Fruit fly (Drosophila melanogaster): ENCODE results near the gene CG17625.

CG17625 gene

DNA sequence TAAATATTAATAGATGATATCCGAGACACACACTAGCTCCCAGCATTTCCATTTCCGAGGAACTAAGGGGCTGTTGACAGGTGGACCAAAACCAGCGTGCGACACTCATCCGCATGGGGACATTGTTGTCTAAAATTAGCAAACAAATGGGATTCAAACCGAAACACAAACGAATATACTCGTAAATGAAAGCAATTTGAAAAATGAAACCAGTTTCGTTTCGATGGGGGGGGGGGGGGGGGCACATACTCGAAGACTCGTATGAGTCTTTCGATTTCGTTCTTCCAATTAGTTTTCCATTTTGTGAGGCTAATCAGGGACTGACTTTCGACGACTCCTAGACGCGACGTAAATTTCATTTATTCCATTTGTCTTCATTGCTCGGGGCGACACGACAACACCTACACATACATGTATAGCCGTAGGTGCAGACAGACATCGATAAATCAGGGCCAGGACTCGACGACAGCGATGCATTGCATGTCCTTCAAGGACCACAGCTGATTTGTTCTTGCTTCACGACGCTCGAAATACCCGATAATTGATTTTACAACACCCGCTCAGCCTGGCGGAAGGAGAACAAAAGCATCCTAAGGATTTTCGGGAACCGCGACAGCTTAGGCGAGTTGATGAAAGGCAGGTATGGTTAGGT is 13.8 kb upstream of the CG17625 start:
- TF ChIP-seq CG11762 (GFP tag; optimal IDR thresholded peaks at IDR 0.05; ENCODE audit: insufficient read depth) (no peak), dsx (GFP tag; optimal IDR thresholded peaks at IDR 0.05; ENCODE audit: poor library complexity, severe bottlenecking) (no peak), Eip78C (GFP tag) (no peak), Smox (GFP tag; optimal IDR thresholded peaks at IDR 0.05) (no peak), CG8632 (GFP tag; optimal IDR thresholded peaks at IDR 0.05) (no peak), Hr38 (GFP tag; optimal IDR thresholded peaks at IDR 0.05) (no peak), salr (GFP tag; optimal IDR thresholded peaks at IDR 0.05) (no peak), Eip75B (GFP tag; optimal IDR thresholded peaks at IDR 0.05) (no peak), CG7368 (GFP tag; optimal IDR thresholded peaks at IDR 0.05) (no peak), Eip93F (GFP tag; optimal IDR thresholded peaks at IDR 0.05) (no peak), fkh (GFP tag; optimal IDR thresholded peaks at IDR 0.05) (no peak)

DNA sequence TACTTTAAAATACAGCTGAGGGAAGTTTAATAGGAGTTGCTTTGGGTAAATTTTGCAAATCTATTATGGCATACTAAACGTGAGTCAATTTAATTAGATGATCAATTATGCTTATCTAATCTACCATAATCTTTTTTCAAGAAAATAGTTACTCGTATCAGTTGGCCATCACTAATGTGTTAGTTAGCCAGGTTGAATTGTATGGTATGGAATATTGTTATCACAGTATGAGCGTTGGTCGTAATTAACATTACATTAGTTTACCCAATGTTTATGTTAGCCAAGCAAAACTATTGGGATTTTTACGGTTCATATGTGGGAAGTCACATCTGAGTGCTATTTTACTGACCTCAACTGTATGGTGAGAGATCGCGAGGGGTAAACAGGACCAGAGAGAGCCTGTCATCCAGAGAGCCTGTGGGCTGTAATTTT is 13.1 kb upstream of the CG17625 start:
- peak; percentile 58 for TF ChIP-seq dsx (GFP tag; optimal IDR thresholded peaks at IDR 0.05; ENCODE audit: poor library complexity, severe bottlenecking)
- TF ChIP-seq CG6163 (GFP tag; IDR thresholded peaks at IDR 0.05): peak; percentile 34; the same call in 1 of the 3 replicates
- peak; percentile 84 for TF ChIP-seq Sox102F (GFP tag; optimal IDR thresholded peaks at IDR 0.05)
- no peak for TF ChIP-seq Eip93F (GFP tag; optimal IDR thresholded peaks at IDR 0.05)
- peak; percentile 58 for TF ChIP-seq fd59A (GFP tag; optimal IDR thresholded peaks at IDR 0.05)
- peak; percentile 34 for TF ChIP-seq CG1621 (tag; optimal IDR thresholded peaks at IDR 0.05)
- peak; percentile 20 for TF ChIP-seq CG11762 (GFP tag; optimal IDR thresholded peaks at IDR 0.05; ENCODE audit: insufficient read depth)
- peak; percentile 67 for TF ChIP-seq CG3032 (tag; optimal IDR thresholded peaks at IDR 0.05)
- peak; percentile 37 for TF ChIP-seq CG7368 (GFP tag; optimal IDR thresholded peaks at IDR 0.05)
- TF ChIP-seq lz (GFP tag; optimal IDR thresholded peaks at IDR 0.05): peak; percentile 85
- peak; percentile 88 for TF ChIP-seq esn (GFP tag; optimal IDR thresholded peaks at IDR 0.05)
- peak; percentile 59 for TF ChIP-seq Blimp-1 (GFP tag; optimal IDR thresholded peaks at IDR 0.05)
- peak; percentile 75 for TF ChIP-seq Smox (GFP tag; optimal IDR thresholded peaks at IDR 0.05)
- TF ChIP-seq ss (GFP tag; optimal IDR thresholded peaks at IDR 0.05): peak; percentile 59 to 75
- TF ChIP-seq fkh (GFP tag; optimal IDR thresholded peaks at IDR 0.05): peak; percentile 35
- TF ChIP-seq achi (GFP tag; optimal IDR thresholded peaks at IDR 0.05): peak; percentile 65
- TF ChIP-seq CG9139 (GFP tag; optimal IDR thresholded peaks at IDR 0.05): peak; percentile 29
- no peak for TF ChIP-seq Lpt (GFP tag; optimal IDR thresholded peaks at IDR 0.05)
- peak; percentile 92 for TF ChIP-seq Eip78C (GFP tag)
- peak; percentile 62 for TF ChIP-seq CG8632 (GFP tag; optimal IDR thresholded peaks at IDR 0.05)
- TF ChIP-seq pdm3 (GFP tag; optimal IDR thresholded peaks at IDR 0.05): peak; percentile 52
- peak; percentile 68 for TF ChIP-seq CG6792 (GFP tag; optimal IDR thresholded peaks at IDR 0.05)
- peak; percentile 40 for TF ChIP-seq CG8319 (GFP tag; optimal IDR thresholded peaks at IDR 0.05)
- peak; percentile 83 for TF ChIP-seq Met (GFP tag; optimal IDR thresholded peaks at IDR 0.05)
- no peak for TF ChIP-seq CG10669 (GFP tag; optimal IDR thresholded peaks at IDR 0.05)
- TF ChIP-seq Ets96B (tag; optimal IDR thresholded peaks at IDR 0.05): peak; percentile 57
- TF ChIP-seq cyc (GFP tag; optimal IDR thresholded peaks at IDR 0.05): peak; percentile 80
- TF ChIP-seq CG10631 (GFP tag; optimal IDR thresholded peaks at IDR 0.05): peak; percentile 60
- peak; percentile 85 for TF ChIP-seq Hr39 (GFP tag; optimal IDR thresholded peaks at IDR 0.05)
- peak; percentile 95 for TF ChIP-seq svp (GFP tag)
- TF ChIP-seq CG6854 (GFP tag; optimal IDR thresholded peaks at IDR 0.05): peak; percentile 39
- peak; percentile 78 for TF ChIP-seq Ets21C (GFP tag; optimal IDR thresholded peaks at IDR 0.05)
- no peak for TF ChIP-seq OdsH (GFP tag; optimal IDR thresholded peaks at IDR 0.05)
- TF ChIP-seq acj6 (GFP tag; optimal IDR thresholded peaks at IDR 0.05): peak; percentile 61
- no peak for TF ChIP-seq CG32006 (GFP tag; optimal IDR thresholded peaks at IDR 0.05)
- no peak for TF ChIP-seq CG8119 (GFP tag; IDR thresholded peaks at IDR 0.05)
- TF ChIP-seq dac (GFP tag; optimal IDR thresholded peaks at IDR 0.05): no peak
- peak; percentile 87 for TF ChIP-seq CG31627 (GFP tag; optimal IDR thresholded peaks at IDR 0.05)
- TF ChIP-seq Hr4 (GFP tag; optimal IDR thresholded peaks at IDR 0.05): no peak
- peak; percentile 77 for TF ChIP-seq CG6808 (GFP tag; optimal IDR thresholded peaks at IDR 0.05)
- peak; percentile 78 for TF ChIP-seq Eip75B (GFP tag; optimal IDR thresholded peaks at IDR 0.05)
- peak; percentile 70 for TF ChIP-seq spab (GFP tag; optimal IDR thresholded peaks at IDR 0.05)
- TF ChIP-seq CG11902 (GFP tag; optimal IDR thresholded peaks at IDR 0.05): peak; percentile 58
- peak; percentile 51 for TF ChIP-seq Sox15 (GFP tag; optimal IDR thresholded peaks at IDR 0.05)
- peak; percentile 11 for TF ChIP-seq fd85E (GFP tag; optimal IDR thresholded peaks at IDR 0.05)
